Fruit fly (Drosophila melanogaster): ENCODE data around the gene grn.

grn gene

DNA sequence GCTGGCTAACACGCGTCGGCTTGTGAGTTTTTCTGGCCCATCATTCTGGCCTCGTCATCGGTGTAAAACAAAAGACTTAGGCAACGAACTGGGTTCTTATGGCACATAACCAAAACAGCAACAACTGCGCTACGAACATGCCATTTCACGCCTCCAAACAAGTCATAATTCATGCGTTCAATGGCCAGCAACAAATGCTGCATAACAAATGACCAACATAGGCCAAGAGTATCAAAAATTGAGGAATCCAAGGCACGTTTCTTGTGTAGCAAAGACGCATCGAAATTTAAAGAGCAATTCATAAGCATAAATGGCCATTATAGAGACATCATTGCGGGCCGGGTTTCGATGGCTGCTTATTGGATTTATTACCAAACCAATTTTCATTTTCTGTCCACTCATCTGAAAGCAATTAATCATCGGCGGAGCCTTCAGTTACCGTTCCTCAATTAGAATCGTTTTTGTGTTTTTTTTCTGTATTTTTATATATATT is 34.3 kb downstream of the grn start:
- TF ChIP-seq CG6854 (GFP tag; optimal IDR thresholded peaks at IDR 0.05) (no peak), Lpt (GFP tag; optimal IDR thresholded peaks at IDR 0.05) (no peak), Eip78C (GFP tag) (no peak), Eip93F (GFP tag; optimal IDR thresholded peaks at IDR 0.05) (no peak), CG3919 (GFP tag; optimal IDR thresholded peaks at IDR 0.05) (no peak), Eip75B (GFP tag; optimal IDR thresholded peaks at IDR 0.05) (no peak), CG11762 (GFP tag; optimal IDR thresholded peaks at IDR 0.05; ENCODE audit: insufficient read depth) (no peak), CG10669 (GFP tag; optimal IDR thresholded peaks at IDR 0.05) (no peak), esn (GFP tag; optimal IDR thresholded peaks at IDR 0.05) (no peak), CG11294 (GFP tag; IDR thresholded peaks at IDR 0.05) (no peak), ss (GFP tag; optimal IDR thresholded peaks at IDR 0.05) (no peak), CG34406 (GFP tag; optimal IDR thresholded peaks at IDR 0.05) (no peak), CG1621 (tag; optimal IDR thresholded peaks at IDR 0.05) (no peak), Sox102F (GFP tag; optimal IDR thresholded peaks at IDR 0.05) (no peak), Sox14 (GFP tag; optimal IDR thresholded peaks at IDR 0.05) (no peak), Blimp-1 (GFP tag; optimal IDR thresholded peaks at IDR 0.05) (no peak), dsx (GFP tag; optimal IDR thresholded peaks at IDR 0.05; ENCODE audit: poor library complexity, severe bottlenecking) (no peak), spab (GFP tag; optimal IDR thresholded peaks at IDR 0.05) (no peak)

DNA sequence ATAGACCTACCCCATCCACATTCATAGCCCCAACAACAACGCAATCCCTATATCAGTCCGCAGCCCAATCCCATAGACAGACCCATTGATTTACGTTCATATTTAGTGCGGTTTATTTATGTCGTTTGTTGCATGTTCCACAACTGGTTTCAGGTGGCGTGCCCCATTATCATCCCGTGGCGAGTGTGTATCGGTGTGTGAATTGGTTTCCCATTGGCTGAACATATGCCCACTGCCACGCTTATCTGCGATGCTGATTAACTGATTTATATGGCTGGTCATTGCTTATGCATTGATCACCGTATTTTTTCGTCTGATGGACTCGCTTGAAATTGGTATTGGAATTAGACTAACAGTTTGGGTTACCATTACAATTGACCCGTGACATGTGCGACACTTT is 35.5 kb downstream of the grn start:
- TF ChIP-seq esn (GFP tag; optimal IDR thresholded peaks at IDR 0.05) (no peak), cyc (GFP tag; optimal IDR thresholded peaks at IDR 0.05) (no peak), ss (GFP tag; optimal IDR thresholded peaks at IDR 0.05) (peak in 1 of 2 experiments; percentile 60), topi (GFP tag; optimal IDR thresholded peaks at IDR 0.05) (no peak), CG7368 (GFP tag; optimal IDR thresholded peaks at IDR 0.05) (no peak), dsx (GFP tag; optimal IDR thresholded peaks at IDR 0.05; ENCODE audit: poor library complexity, severe bottlenecking) (no peak), CG6276 (GFP tag; optimal IDR thresholded peaks at IDR 0.05) (no peak)

DNA sequence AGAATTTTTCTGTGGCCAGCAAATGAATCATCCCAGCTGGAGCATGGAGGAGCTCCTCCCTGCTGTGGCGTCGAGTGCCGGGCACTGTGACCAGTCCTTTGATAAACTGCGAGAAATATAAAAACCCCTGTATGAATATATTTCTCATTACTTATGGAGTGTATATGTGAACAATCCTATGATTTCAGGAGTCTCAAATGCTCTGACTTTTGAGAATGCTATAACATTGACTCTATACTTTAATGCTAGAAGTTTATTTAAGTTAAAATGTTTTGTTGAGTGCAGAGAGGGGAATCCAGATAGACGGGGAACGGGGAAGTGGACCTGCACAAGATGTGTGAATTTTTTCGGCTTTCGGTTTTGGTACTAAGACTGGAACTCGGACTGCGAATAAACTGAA is 39.1 kb downstream of the grn start:
- TF ChIP-seq Gug (GFP tag; IDR thresholded peaks at IDR 0.05) (no peak), Blimp-1 (GFP tag; optimal IDR thresholded peaks at IDR 0.05) (peak; percentile 11), fkh (GFP tag; optimal IDR thresholded peaks at IDR 0.05) (no peak), Eip93F (GFP tag; optimal IDR thresholded peaks at IDR 0.05) (peak; percentile 59), dsx (GFP tag; optimal IDR thresholded peaks at IDR 0.05; ENCODE audit: poor library complexity, severe bottlenecking) (no peak), cyc (GFP tag; optimal IDR thresholded peaks at IDR 0.05) (peak; percentile 73), dac (GFP tag; optimal IDR thresholded peaks at IDR 0.05) (no peak), fd59A (GFP tag; optimal IDR thresholded peaks at IDR 0.05) (no peak), CG6163 (GFP tag; IDR thresholded peaks at IDR 0.05) (peak; percentile 65; the same call in 2 of the 3 replicates), CG32006 (GFP tag; optimal IDR thresholded peaks at IDR 0.05) (peak; percentile 3), CG6792 (GFP tag; optimal IDR thresholded peaks at IDR 0.05) (peak; percentile 25), CG8319 (GFP tag; optimal IDR thresholded peaks at IDR 0.05) (no peak), pdm3 (GFP tag; optimal IDR thresholded peaks at IDR 0.05) (peak; percentile 59), Sox15 (GFP tag; optimal IDR thresholded peaks at IDR 0.05) (no peak), CG10669 (GFP tag; optimal IDR thresholded peaks at IDR 0.05) (peak; percentile 35), CG3032 (tag; optimal IDR thresholded peaks at IDR 0.05) (peak; percentile 31), Lpt (GFP tag; optimal IDR thresholded peaks at IDR 0.05) (no peak), lz (GFP tag; optimal IDR thresholded peaks at IDR 0.05) (peak; percentile 73), CG7368 (GFP tag; optimal IDR thresholded peaks at IDR 0.05) (no peak), CG4318 (GFP tag; optimal IDR thresholded peaks at IDR 0.05) (no peak), CG6276 (GFP tag; optimal IDR thresholded peaks at IDR 0.05) (no peak), net (GFP tag; optimal IDR thresholded peaks at IDR 0.05) (no peak), Hr4 (GFP tag; optimal IDR thresholded peaks at IDR 0.05) (no peak), topi (GFP tag; optimal IDR thresholded peaks at IDR 0.05) (peak; percentile 74), achi (GFP tag; optimal IDR thresholded peaks at IDR 0.05) (peak; percentile 54), svp (GFP tag) (peak; percentile 83), CG11294 (GFP tag; IDR thresholded peaks at IDR 0.05) (no peak), CG6808 (GFP tag; optimal IDR thresholded peaks at IDR 0.05) (no peak), CG8632 (GFP tag; optimal IDR thresholded peaks at IDR 0.05) (peak; percentile 11), acj6 (GFP tag; optimal IDR thresholded peaks at IDR 0.05) (peak; percentile 44), salr (GFP tag; optimal IDR thresholded peaks at IDR 0.05) (peak in 1 of 2 experiments; percentile 29), CG10631 (GFP tag; optimal IDR thresholded peaks at IDR 0.05) (peak; percentile 46), CG6854 (GFP tag; optimal IDR thresholded peaks at IDR 0.05) (no peak), CG9139 (GFP tag; optimal IDR thresholded peaks at IDR 0.05) (no peak), CG11762 (GFP tag; optimal IDR thresholded peaks at IDR 0.05; ENCODE audit: insufficient read depth) (no peak), vri (GFP tag; optimal IDR thresholded peaks at IDR 0.05) (peak; percentile 68)

Measured in whole organism, prepupa.